Fruit fly (Drosophila melanogaster) whole organism, wandering third instar larva: ENCODE results near the gene Cdc42.

Experiments
- Abd-B ChIP-seq: fragments of >200 bp; optimal IDR thresholded peaks from 2 replicates; lab custom pipeline; 2017; ENCODE audit warnings: missing biosample characterization, missing genetic modification characterization
- Myc ChIP-seq: fragments of >200 bp; optimal IDR thresholded peaks from 2 replicates; lab custom pipeline; 2017
- Vsx2 ChIP-seq: fragments of 200-300, 225-300 bp; sonication (Bioruptor generic); optimal IDR thresholded peaks from 2 replicates; lab custom pipeline; 2018; ENCODE audit warnings: missing biosample characterization, missing genetic modification characterization; ENCODE audit not compliant: partially characterized antibody
- h ChIP-seq: fragments of 200-800 bp; sonication (Bioruptor generic); optimal IDR thresholded peaks from 3 replicates; lab custom pipeline; 2016; ENCODE audit warnings: missing biosample characterization, mild to moderate bottlenecking, missing genetic modification characterization
- jim ChIP-seq: fragments of 175-275, 200-325 bp; sonication (Bioruptor generic); optimal IDR thresholded peaks from 2 replicates; lab custom pipeline; 2016; ENCODE audit warnings: missing biosample characterization, mild to moderate bottlenecking, missing genetic modification characterization

DNA sequence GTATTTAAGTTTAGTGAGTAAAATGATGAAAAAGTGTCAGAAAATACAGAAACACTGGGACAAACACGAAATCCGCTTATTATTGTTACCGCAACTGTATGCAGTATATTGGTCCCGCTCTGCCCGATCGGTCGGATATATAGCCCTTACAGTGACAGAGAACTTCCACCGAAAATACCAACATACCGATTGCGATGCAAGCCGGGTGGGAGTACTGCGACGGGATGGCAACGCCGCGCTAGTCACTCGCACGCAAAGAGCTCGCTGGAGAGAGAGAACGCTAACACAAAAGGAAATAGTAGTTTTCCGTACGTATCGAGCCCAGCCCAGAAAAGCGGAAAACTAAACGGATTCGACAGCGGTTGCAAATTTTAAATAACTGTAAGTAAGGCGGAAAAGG is at the start of gene Cdc42:
- TF ChIP-seq Abd-B (GFP tag; lab: Kevin White, UChicago) = no peak
- TF ChIP-seq h (GFP tag; lab: Kevin White, UChicago) = no peak
- TF ChIP-seq jim (GFP tag; lab: Kevin White, UChicago) = no peak
- TF ChIP-seq Vsx2 (GFP tag; lab: Kevin White, UChicago) = no peak
- no peak for TF ChIP-seq Myc (lab: Kevin White, UChicago)
